Worm (Caenorhabditis elegans): Measurements from ENCODE around the gene iff-2.
A peak's percentile ranks its signal among the peaks of the same experiment; 100 is the strongest.

Gene iff-2

DNA sequence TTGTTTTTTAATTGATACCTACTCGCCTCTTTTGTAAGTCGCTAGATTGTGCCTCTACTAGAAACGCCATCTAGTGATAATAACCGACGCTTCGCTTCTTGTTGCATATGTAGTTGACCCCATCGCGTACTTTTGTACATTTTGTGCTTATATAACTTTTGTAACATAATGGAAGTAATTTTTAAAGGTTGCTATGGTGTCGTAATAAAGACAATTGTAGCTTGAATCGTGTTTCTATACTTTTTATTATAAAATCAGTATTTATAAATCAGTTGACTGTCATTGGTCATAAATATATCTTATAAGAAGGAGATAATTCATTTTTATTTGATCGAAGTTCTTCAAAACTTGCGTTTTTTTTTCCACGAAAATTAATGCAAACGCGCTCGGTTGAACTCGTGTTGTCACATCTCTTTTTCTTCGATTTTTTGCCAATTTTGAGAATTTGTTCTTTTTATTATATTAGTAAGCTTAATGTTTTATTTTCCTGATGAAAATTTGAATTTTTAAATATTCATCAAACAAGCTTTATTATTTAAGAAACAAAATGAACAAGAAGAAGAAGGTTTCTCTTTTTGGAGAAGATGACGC lies 16.4 kb upstream of the iff-2 start, which contains the start of gene F54C9.9:
TSS of gene F54C9.9 (plus strand) at position 541 of the 591 bp plus-strand sequence.
- TF ChIP-seq ztf-22 (GFP tag; optimal IDR thresholded peaks at IDR 0.05) (no peak), madf-3 (GFP tag; IDR thresholded peaks at IDR 0.05) (peak; percentile 74; the same call in 1 of the 2 replicates), mcd-1 (GFP tag; IDR thresholded peaks at IDR 0.05) (peak; percentile 52), nfya-1 (tag; optimal IDR thresholded peaks at IDR 0.05; ENCODE audit: borderline replicate concordance, insufficient read depth) (no peak), C17E4.6 (GFP tag; IDR thresholded peaks at IDR 0.05) (peak; percentile 48; the same call in 1 of the 2 replicates), lin-35 (GFP tag; optimal IDR thresholded peaks at IDR 0.05) (peak in 1 of 3 experiments; percentile 41), repo-1 (tag; optimal IDR thresholded peaks at IDR 0.05) (peak; percentile 17), tbp1 (GFP tag; optimal IDR thresholded peaks at IDR 0.05) (peak; percentile 11), madf-6 (GFP tag; IDR thresholded peaks at IDR 0.05) (peak; percentile 71), pbrm-1 (GFP tag; IDR thresholded peaks at IDR 0.05) (0 out of 2 replicates have a peak, but pooled peaks have one; percentile 31), attf-5 (GFP tag; optimal IDR thresholded peaks at IDR 0.05) (no peak), hsf-1 (GFP tag; IDR thresholded peaks at IDR 0.05) (0 out of 2 replicates have a peak, but pooled peaks have one; percentile 65), efl-1 (GFP tag; optimal IDR thresholded peaks at IDR 0.05) (peak; percentile 19), Y79H2A.3 (GFP tag; conservative IDR thresholded peaks at IDR 0.05) (peak; percentile 87), Y95B8A.8 (GFP tag; IDR thresholded peaks at IDR 0.05) (peak; percentile 77), ceh-40 (GFP tag; IDR thresholded peaks at IDR 0.05) (0 out of 2 replicates have a peak, but pooled peaks have one; percentile 2), lin-54 (GFP tag; optimal IDR thresholded peaks at IDR 0.05) (peak; percentile 19), lin-26 (GFP tag; IDR thresholded peaks at IDR 0.05) (peak; percentile 73), egl-18 (GFP tag; IDR thresholded peaks at IDR 0.05) (no peak), hmg-1.2 (GFP tag; IDR thresholded peaks at IDR 0.05) (peak; percentile 32; the same call in 1 of the 2 replicates), ceh-79 (tag; optimal IDR thresholded peaks at IDR 0.05) (no peak), unc-130 (GFP tag; optimal IDR thresholded peaks at IDR 0.05) (peak; percentile 49), madf-8 (GFP tag; conservative IDR thresholded peaks at IDR 0.05) (peak; percentile 47), rcor-1 (GFP tag; IDR thresholded peaks at IDR 0.05) (peak; percentile 33; the same call in 1 of the 2 replicates), F23B12.7 (tag; optimal IDR thresholded peaks at IDR 0.05; ENCODE audit: insufficient read depth) (peak; percentile 6), let-607 (tag; optimal IDR thresholded peaks at IDR 0.05) (no peak), madf-10 (tag; optimal IDR thresholded peaks at IDR 0.05) (no peak), F33H1.4 (GFP tag; IDR thresholded peaks at IDR 0.05) (peak; percentile 28; the same call in 1 of the 2 replicates), cebp-1 (GFP tag; IDR thresholded peaks at IDR 0.05) (no peak), cebp-1 (tag; optimal IDR thresholded peaks at IDR 0.05) (peak; percentile 39), athp-1 (tag; optimal IDR thresholded peaks at IDR 0.05) (peak; percentile 24), die-1 (tag; optimal IDR thresholded peaks at IDR 0.05) (peak; percentile 49), let-526 (GFP tag; IDR thresholded peaks at IDR 0.05) (no peak), snpc-4 (GFP tag; optimal IDR thresholded peaks at IDR 0.05) (peak; percentile 44), snpc-4 (tag; optimal IDR thresholded peaks at IDR 0.05) (peak in 2 of 4 experiments; percentile 19 to 27), T07F8.4 (tag; optimal IDR thresholded peaks at IDR 0.05) (no peak), B0336.3 (GFP tag; IDR thresholded peaks at IDR 0.05) (peak; percentile 73; the same call in 1 of the 2 replicates), lin-40 (tag; optimal IDR thresholded peaks at IDR 0.05) (no peak), ztf-28 (GFP tag; IDR thresholded peaks at IDR 0.05) (no peak), Y53F4B.3 (GFP tag; IDR thresholded peaks at IDR 0.05) (no peak), hrde-1 (tag; optimal IDR thresholded peaks at IDR 0.05; ENCODE audit: borderline replicate concordance) (peak; percentile 46), F49E8.2 (tag; optimal IDR thresholded peaks at IDR 0.05; ENCODE audit: insufficient read depth) (peak; percentile 79), sdz-38 (tag; optimal IDR thresholded peaks at IDR 0.05) (no peak), ztf-6 (GFP tag; IDR thresholded peaks at IDR 0.05) (no peak), aptf-2 (GFP tag; conservative IDR thresholded peaks at IDR 0.05) (no peak), lsl-1 (GFP tag; optimal IDR thresholded peaks at IDR 0.05) (peak; percentile 50), attf-6 (GFP tag; IDR thresholded peaks at IDR 0.05) (peak; percentile 75)
